Worm (Caenorhabditis elegans): ENCODE results near the gene pmk-2.

Gene pmk-2

DNA sequence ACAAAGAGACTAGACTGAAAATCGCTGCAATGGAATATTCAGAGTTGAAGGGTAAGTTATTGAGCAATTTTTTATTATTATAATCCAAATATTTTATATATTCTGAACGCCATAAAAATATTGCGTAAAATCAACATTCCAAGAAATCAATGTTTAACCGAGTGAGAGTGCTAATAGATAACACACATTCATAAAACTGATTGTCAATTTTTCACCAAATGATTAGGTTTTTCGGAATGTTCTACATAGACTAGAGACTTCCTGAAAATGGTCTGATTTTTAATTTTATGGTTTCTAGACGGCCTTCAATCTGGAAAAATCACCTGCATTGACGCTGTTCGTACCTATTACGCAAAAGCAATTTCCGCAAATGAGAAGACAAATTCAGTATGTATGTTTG lies 9.4 kb downstream of the pmk-2 start:
- TF ChIP-seq snpc-4 (tag; optimal IDR thresholded peaks at IDR 0.05) (no peak), elt-2 (tag; optimal IDR thresholded peaks at IDR 0.05) (peak; percentile 37)

DNA sequence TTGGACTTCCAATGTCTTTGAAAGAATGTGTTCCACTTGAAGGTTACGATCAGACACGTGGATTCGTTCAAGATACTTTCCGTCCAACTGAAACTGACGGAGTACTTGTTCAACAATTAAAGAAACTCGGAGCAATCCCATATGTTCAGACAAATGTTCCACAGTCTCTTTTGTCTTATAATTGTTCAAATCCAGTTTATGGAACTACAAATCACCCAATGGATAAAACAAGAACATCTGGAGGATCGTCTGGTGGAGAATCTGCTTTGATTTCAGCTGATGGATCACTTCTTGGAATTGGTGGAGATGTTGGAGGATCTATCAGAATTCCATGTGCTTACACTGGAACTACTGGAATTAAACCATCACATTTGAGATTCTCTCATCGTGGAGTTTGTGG lies 9.9 kb downstream of the pmk-2 start:
- TF ChIP-seq aha-1 (tag; optimal IDR thresholded peaks at IDR 0.05) (no peak), efl-1 (optimal IDR thresholded peaks at IDR 0.05) (no peak), efl-1 (GFP tag; optimal IDR thresholded peaks at IDR 0.05 in 1 of 2) (peak in 1 of 2 experiments; percentile 14)

DNA sequence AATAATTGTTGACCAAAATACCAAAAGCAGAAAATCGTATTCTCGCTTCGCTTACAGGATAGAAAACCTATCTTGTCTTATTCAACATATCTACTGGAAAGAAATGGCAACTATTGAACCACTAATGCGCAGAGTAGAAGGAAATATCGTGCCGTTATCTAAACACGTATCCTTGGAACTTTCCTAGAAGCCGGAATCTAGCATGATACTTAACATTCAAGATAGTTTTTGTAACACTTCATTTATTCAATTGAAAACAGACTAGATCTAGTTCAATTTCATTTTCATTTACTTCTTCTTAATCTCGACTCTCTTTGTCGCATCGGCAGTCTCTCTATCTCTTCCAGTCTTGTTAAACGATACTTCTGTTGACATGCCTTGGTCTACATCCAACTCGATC lies 11.7 kb downstream of the pmk-2 start:
- TF ChIP-seq ces-1 (GFP tag; optimal IDR thresholded peaks at IDR 0.05): no peak
- TF ChIP-seq elt-3 (tag; optimal IDR thresholded peaks at IDR 0.05): no peak
- TF ChIP-seq nhr-237 (tag; optimal IDR thresholded peaks at IDR 0.05): no peak
- TF ChIP-seq C34B4.2 (tag; optimal IDR thresholded peaks at IDR 0.05): no peak
- TF ChIP-seq dsc-1 (tag; optimal IDR thresholded peaks at IDR 0.05): no peak
- TF ChIP-seq fkh-4 (tag; optimal IDR thresholded peaks at IDR 0.05; ENCODE audit: borderline replicate concordance): no peak
- no peak for TF ChIP-seq ceh-63 (GFP tag; optimal IDR thresholded peaks at IDR 0.05)
- TF ChIP-seq ceh-88 (GFP tag; IDR thresholded peaks at IDR 0.05): no peak
- no peak for TF ChIP-seq nhr-47 (tag; optimal IDR thresholded peaks at IDR 0.05)
- TF ChIP-seq hpl-2 (GFP tag; optimal IDR thresholded peaks at IDR 0.05): no peak
- no peak for TF ChIP-seq C16A3.4 (tag; optimal IDR thresholded peaks at IDR 0.05)
- no peak for TF ChIP-seq mdl-1 (tag; optimal IDR thresholded peaks at IDR 0.05)

DNA sequence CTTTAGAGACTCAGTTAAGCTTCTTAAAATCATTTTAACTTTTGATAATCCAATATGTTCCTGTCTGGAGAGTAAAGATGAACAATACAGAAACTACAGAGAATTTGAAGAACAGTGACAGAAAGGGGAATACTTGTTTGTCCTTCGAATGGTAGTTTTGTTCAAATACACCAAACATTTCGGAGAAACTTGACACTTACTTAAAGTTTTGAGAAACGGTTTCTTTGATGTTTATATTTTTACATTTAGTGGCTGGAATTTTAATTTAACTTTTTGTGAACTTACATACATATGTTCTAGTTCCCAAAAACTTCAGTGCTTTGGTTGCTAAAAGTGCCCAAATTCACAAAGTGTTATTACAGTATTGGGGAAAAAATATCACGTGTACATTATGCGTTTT lies 13.9 kb downstream of the pmk-2 start, which contains the start of gene B0218.5:
Gene B0218.5 (minus strand): TSS at position 101 of the 400 bp plus-strand sequence.
- no peak for TF ChIP-seq unc-86 (tag; optimal IDR thresholded peaks at IDR 0.05)
- TF ChIP-seq C16A3.4 (tag; optimal IDR thresholded peaks at IDR 0.05): no peak
- TF ChIP-seq unc-130 (tag; optimal IDR thresholded peaks at IDR 0.05): no peak
- TF ChIP-seq elt-2 (tag; optimal IDR thresholded peaks at IDR 0.05): no peak
- no peak for TF ChIP-seq sptf-1 (tag; optimal IDR thresholded peaks at IDR 0.05)
- TF ChIP-seq unc-30 (tag; optimal IDR thresholded peaks at IDR 0.05): no peak
- no peak for TF ChIP-seq nhr-77 (tag; optimal IDR thresholded peaks at IDR 0.05)
- TF ChIP-seq fkh-8 (tag; optimal IDR thresholded peaks at IDR 0.05): no peak
- TF ChIP-seq ceh-90 (tag; optimal IDR thresholded peaks at IDR 0.05): no peak
- TF ChIP-seq pax-3 (tag; optimal IDR thresholded peaks at IDR 0.05): no peak
- no peak for TF ChIP-seq unc-62 (GFP tag; optimal IDR thresholded peaks at IDR 0.05)
- TF ChIP-seq efl-3 (GFP tag; optimal IDR thresholded peaks at IDR 0.05): no peak
- TF ChIP-seq lin-35 (GFP tag; optimal IDR thresholded peaks at IDR 0.05): no peak
- TF ChIP-seq tbx-2 (tag; optimal IDR thresholded peaks at IDR 0.05): no peak
- no peak for TF ChIP-seq tlp-1 (tag; optimal IDR thresholded peaks at IDR 0.05)

DNA sequence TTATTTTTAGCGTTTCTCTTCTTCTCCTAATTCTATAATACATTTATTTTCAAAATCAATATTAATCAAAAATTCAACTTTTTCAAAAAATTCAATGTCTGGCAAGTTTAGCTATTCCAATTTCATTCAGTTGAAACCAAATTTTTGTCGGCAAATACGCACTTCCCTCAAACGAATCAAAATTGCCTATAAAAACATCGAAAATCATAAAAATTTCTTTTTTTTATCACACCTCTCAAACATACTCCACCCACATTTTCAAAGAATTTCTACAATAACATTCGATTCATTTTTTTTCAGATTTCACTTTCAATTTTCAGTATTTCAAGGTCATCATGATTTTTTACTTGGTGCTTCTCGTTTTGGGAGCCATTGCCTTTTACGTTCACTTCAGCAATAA lies 15.8 kb downstream of the pmk-2 start, which contains the start of gene faah-1:
Gene faah-1 (plus strand): TSS at position 301 of the 400 bp plus-strand sequence.
- TF ChIP-seq nhr-90 (tag; optimal IDR thresholded peaks at IDR 0.05; ENCODE audit: poor library complexity): no peak
- no peak for TF ChIP-seq ztf-4 (tag; optimal IDR thresholded peaks at IDR 0.05)
- no peak for TF ChIP-seq unc-62 (GFP tag; optimal IDR thresholded peaks at IDR 0.05)

DNA sequence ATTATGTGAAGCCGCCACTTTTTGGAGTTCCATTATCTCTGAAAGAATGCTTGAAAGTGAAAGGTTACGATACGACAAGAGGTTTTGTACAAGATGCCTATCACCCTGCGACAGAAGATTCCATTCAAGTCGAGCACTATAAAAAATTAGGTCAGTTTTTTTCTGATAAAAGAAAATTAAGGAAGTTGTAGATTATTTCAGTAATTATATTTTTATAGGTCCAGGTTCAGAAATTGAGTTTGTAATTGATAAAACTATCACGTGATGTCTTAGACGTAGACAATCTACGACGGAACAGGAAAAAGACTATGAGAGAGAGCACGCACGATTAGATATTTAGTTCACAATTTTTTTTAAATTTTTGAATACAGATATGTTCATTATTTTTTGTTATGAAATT lies 16.7 kb downstream of the pmk-2 start:
- TF ChIP-seq elt-2 (tag; optimal IDR thresholded peaks at IDR 0.05): peak; percentile 61
- TF ChIP-seq mab-9 (GFP tag; IDR thresholded peaks at IDR 0.05): no peak
- no peak for TF ChIP-seq irx-1 (tag; optimal IDR thresholded peaks at IDR 0.05)
- TF ChIP-seq xbp-1 (tag; optimal IDR thresholded peaks at IDR 0.05): no peak

Data from whole organism, L1 larva.